Comparison of ENCODE assay signal across 3 fruit fly cellular contexts in the genomic region with DNA sequence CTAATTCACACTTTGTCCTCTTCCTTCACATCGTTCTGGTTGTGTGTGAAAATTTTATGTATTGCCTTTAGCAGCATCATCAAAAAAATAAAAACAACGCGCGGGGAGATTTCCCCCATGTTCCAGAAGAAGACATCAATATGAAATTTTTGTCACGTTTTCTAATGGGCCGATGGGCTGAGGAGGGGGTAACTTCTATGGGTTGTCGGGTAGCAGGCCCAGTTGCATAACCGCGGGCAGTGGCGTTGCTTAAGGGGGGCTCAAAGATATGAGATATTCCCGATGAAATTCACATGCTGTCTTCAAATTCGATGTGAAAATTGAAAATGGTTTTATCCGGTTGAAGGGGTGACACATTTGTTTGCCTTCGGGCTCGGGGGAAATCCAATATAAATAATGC.
A peak's percentile ranks its signal among the peaks of the same experiment; 100 is the strongest.
TF ChIP-seq lines count a peak whose summit lies in the region.

No protein-coding gene starts in this region.

- TF ChIP-seq CTCF in whole organism, embryonic (GFP tag; optimal IDR thresholded peaks at IDR 0.05; lab: Kevin White, UChicago) = no peak

TF ChIP-seq in whole organism, adult, 20 proteins besides CTCF, POLR2A, EP300 and RAD21:
- TF ChIP-seq CG33017 (tag; optimal IDR thresholded peaks at IDR 0.05; lab: Kevin White, UChicago) (no peak), toe (GFP tag; optimal IDR thresholded peaks at IDR 0.05; lab: Kevin White, UChicago) (no peak), tj (GFP tag; optimal IDR thresholded peaks at IDR 0.05; lab: Kevin White, UChicago) (peak; percentile 12), bab1 (GFP tag; optimal IDR thresholded peaks at IDR 0.05; lab: Kevin White, UChicago) (no peak), CG5204 (GFP tag; optimal IDR thresholded peaks at IDR 0.05; lab: Kevin White, UChicago) (no peak)

TF ChIP-seq in whole organism, embryonic, 481 proteins besides CTCF, POLR2A, EP300 and RAD21 (continues in another document):
- no peak for TF ChIP-seq lilli (GFP tag; optimal IDR thresholded peaks at IDR 0.05; lab: Kevin White, UChicago)
- peak; percentile 72 for TF ChIP-seq abd-A (tag; optimal IDR thresholded peaks at IDR 0.05; lab: Kevin White, UChicago)
- TF ChIP-seq CG31224 (GFP tag; IDR thresholded peaks at IDR 0.05; lab: Robert Waterston, UW) = no peak
- no peak for TF ChIP-seq CG3163 (GFP tag; optimal IDR thresholded peaks at IDR 0.05; lab: Kevin White, UChicago)
- no peak for TF ChIP-seq Aef1 (GFP tag; IDR thresholded peaks at IDR 0.05; lab: Robert Waterston, UW)
- TF ChIP-seq tgo (GFP tag; IDR thresholded peaks at IDR 0.05; lab: Robert Waterston, UW) = 0 out of 3 replicates have a peak, but pooled peaks have one; percentile 14
- no peak for TF ChIP-seq CG8290 (GFP tag; optimal IDR thresholded peaks at IDR 0.05; lab: Kevin White, UChicago)
- TF ChIP-seq CG8290 (tag; optimal IDR thresholded peaks at IDR 0.05; lab: Kevin White, UChicago) = peak in 1 of 2 experiments; percentile 56
- peak; percentile 80 for TF ChIP-seq CG12769 (tag; optimal IDR thresholded peaks at IDR 0.05; lab: Kevin White, UChicago)
- peak; percentile 36; the same call in 2 of the 3 replicates for TF ChIP-seq row (GFP tag; IDR thresholded peaks at IDR 0.05; lab: Robert Waterston, UW)
- TF ChIP-seq Antp (GFP tag; optimal IDR thresholded peaks at IDR 0.05; lab: Kevin White, UChicago) = peak; percentile 5
- peak; percentile 27 for TF ChIP-seq CG1603 (tag; optimal IDR thresholded peaks at IDR 0.05; lab: Kevin White, UChicago)
- peak; percentile 51 for TF ChIP-seq vvl (GFP tag; IDR thresholded peaks at IDR 0.05; lab: Robert Waterston, UW)
- peak; percentile 13 for TF ChIP-seq mirr (GFP tag; optimal IDR thresholded peaks at IDR 0.05; lab: Kevin White, UChicago)
- TF ChIP-seq ham (GFP tag; IDR thresholded peaks at IDR 0.05; lab: Robert Waterston, UW) = no peak
- peak; percentile 39; the same call in 1 of the 2 replicates for TF ChIP-seq CG7372 (GFP tag; IDR thresholded peaks at IDR 0.05; lab: Robert Waterston, UW)
- TF ChIP-seq cwo (GFP tag; optimal IDR thresholded peaks at IDR 0.05; lab: Kevin White, UChicago) = peak; percentile 77
- 0 out of 2 replicates have a peak, but pooled peaks have one; percentile 22 for TF ChIP-seq CG31441 (GFP tag; IDR thresholded peaks at IDR 0.05; lab: Robert Waterston, UW)
- 0 out of 2 replicates have a peak, but pooled peaks have one; percentile 16 for TF ChIP-seq al (GFP tag; IDR thresholded peaks at IDR 0.05; lab: Robert Waterston, UW)
- TF ChIP-seq Oaz (GFP tag; IDR thresholded peaks at IDR 0.05; lab: Robert Waterston, UW) = 0 out of 2 replicates have a peak, but pooled peaks have one; percentile 5
- no peak for TF ChIP-seq CG30431 (GFP tag; optimal IDR thresholded peaks at IDR 0.05; lab: Kevin White, UChicago)
- TF ChIP-seq rib (GFP tag; IDR thresholded peaks at IDR 0.05; lab: Robert Waterston, UW) = peak; percentile 42; the same call in 1 of the 2 replicates
- 0 out of 3 replicates have a peak, but pooled peaks have one; percentile 17 for TF ChIP-seq ci (GFP tag; IDR thresholded peaks at IDR 0.05; lab: Robert Waterston, UW)
- TF ChIP-seq C15 (GFP tag; IDR thresholded peaks at IDR 0.05; lab: Robert Waterston, UW) = 0 out of 3 replicates have a peak, but pooled peaks have one; percentile 21
- 0 out of 3 replicates have a peak, but pooled peaks have one; percentile 44 for TF ChIP-seq CG2199 (GFP tag; IDR thresholded peaks at IDR 0.05; lab: Robert Waterston, UW)
- TF ChIP-seq otp (GFP tag; IDR thresholded peaks at IDR 0.05; lab: Robert Waterston, UW) = 0 out of 3 replicates have a peak, but pooled peaks have one; percentile 29
- 0 out of 3 replicates have a peak, but pooled peaks have one; percentile 12 for TF ChIP-seq zfh1 (GFP tag; IDR thresholded peaks at IDR 0.05; lab: Robert Waterston, UW)
- no peak for TF ChIP-seq zf30C (GFP tag; optimal IDR thresholded peaks at IDR 0.05; lab: Kevin White, UChicago)
- TF ChIP-seq CG17328 (GFP tag; IDR thresholded peaks at IDR 0.05; lab: Robert Waterston, UW) = no peak
- peak; percentile 23; the same call in 1 of the 2 replicates for TF ChIP-seq lmd (GFP tag; IDR thresholded peaks at IDR 0.05; lab: Robert Waterston, UW)
- TF ChIP-seq HLH3B (GFP tag; IDR thresholded peaks at IDR 0.05; lab: Robert Waterston, UW) = peak; percentile 34; the same call in 1 of the 2 replicates
- TF ChIP-seq CG14441 (GFP tag; IDR thresholded peaks at IDR 0.05; lab: Robert Waterston, UW) = peak; percentile 36; the same call in 1 of the 2 replicates
- TF ChIP-seq grn (GFP tag; optimal IDR thresholded peaks at IDR 0.05; lab: Kevin White, UChicago) = no peak
- TF ChIP-seq aop (GFP tag; IDR thresholded peaks at IDR 0.05; lab: Robert Waterston, UW) = 0 out of 2 replicates have a peak, but pooled peaks have one; percentile 33
- TF ChIP-seq CG1529 (GFP tag; optimal IDR thresholded peaks at IDR 0.05; lab: Kevin White, UChicago) = peak; percentile 40
- no peak for TF ChIP-seq pita (GFP tag; optimal IDR thresholded peaks at IDR 0.05; lab: Kevin White, UChicago)

TF ChIP-seq in whole organism, prepupa, 60 proteins besides CTCF, POLR2A, EP300 and RAD21:
- peak; percentile 48 for TF ChIP-seq fkh (GFP tag; optimal IDR thresholded peaks at IDR 0.05; lab: Kevin White, UChicago)
- no peak for TF ChIP-seq ss (GFP tag; optimal IDR thresholded peaks at IDR 0.05; lab: Kevin White, UChicago)
